Worm (Caenorhabditis elegans) whole organism, L1 larva: ENCODE data around the gene clp-9.

Source experiments
- aly-2 ChIP-seq: fragments of 150-350 bp; optimal IDR thresholded peaks from 2 replicates; lab custom pipeline; 2014; ENCODE audit warnings: missing biosample characterization, missing genetic modification characterization
- isw-1 ChIP-seq: fragments of 200-800 bp; sonication (Bioruptor generic); IDR thresholded peaks from 2 replicates; pipeline ENCODE4 v1.3.6; 2022; ENCODE audit warnings: missing genetic modification characterization, missing compliant biosample characterization
- nhr-11 ChIP-seq: fragments of 150-350 bp; optimal IDR thresholded peaks from 2 replicates; lab custom pipeline; 2014; ENCODE audit warnings: missing biosample characterization, missing genetic modification characterization
- ztf-4 ChIP-seq: fragments of 150-350 bp; optimal IDR thresholded peaks from 2 replicates; lab custom pipeline; 2014; ENCODE audit warnings: missing biosample characterization, missing genetic modification characterization

- TF ChIP-seq aly-2, result no peak
- TF ChIP-seq ztf-4 (tag; lab: Kevin White, UChicago), result no peak
- TF ChIP-seq nhr-11 (tag; lab: Kevin White, UChicago), result no peak
- no peak for TF ChIP-seq isw-1
Observed at ce11 chrV:9901119-9901518, 15.4 kb upstream of the clp-9 start.
